Fruit fly (Drosophila melanogaster) whole organism, prepupa: Measurements from ENCODE around the gene CG12716.

ENCODE experiments used
- Blimp-1 ChIP-seq: fragments of 200-800 bp; sonication (Bioruptor generic); optimal IDR thresholded peaks from 3 replicates; lab custom pipeline; 2017; ENCODE audit warnings: missing biosample characterization, missing genetic modification characterization, mild to moderate bottlenecking, moderate library complexity, missing genetic modification reagents
- CG10669 ChIP-seq: fragments of 200-800 bp; sonication (Bioruptor generic); optimal IDR thresholded peaks from 3 replicates; lab custom pipeline; 2018; ENCODE audit warnings: missing biosample characterization, mild to moderate bottlenecking, missing genetic modification characterization, moderate library complexity
- CG11762 ChIP-seq: fragments of 200-800 bp; sonication (Bioruptor generic); optimal IDR thresholded peaks from 3 replicates; lab custom pipeline; 2016; ENCODE audit warnings: missing biosample characterization, missing genetic modification characterization; ENCODE audit not compliant: insufficient read depth
- CG15336 ChIP-seq: fragments of 200-800 bp; sonication (Bioruptor generic); IDR thresholded peaks from 2 replicates; pipeline ENCODE4 v1.3.6; 2022; ENCODE audit warnings: missing biosample characterization, missing genetic modification characterization
- CG1621 ChIP-seq: fragments of 200-800 bp; sonication (Bioruptor generic); optimal IDR thresholded peaks from 3 replicates; lab custom pipeline; 2018; ENCODE audit warnings: missing biosample characterization, mild to moderate bottlenecking, missing genetic modification characterization
- CG16779 ChIP-seq: fragments of 200-800 bp; sonication (Bioruptor generic); optimal IDR thresholded peaks from 3 replicates; lab custom pipeline; 2017; ENCODE audit warnings: missing biosample characterization, mild to moderate bottlenecking, missing genetic modification characterization
- CG3032 ChIP-seq: fragments of 200-800 bp; optimal IDR thresholded peaks from 2 replicates; lab custom pipeline; 2019; ENCODE audit warnings: missing biosample characterization, mild to moderate bottlenecking, missing genetic modification characterization, moderate library complexity
- CG31627 ChIP-seq: fragments of 200-800 bp; sonication (Bioruptor generic); optimal IDR thresholded peaks from 3 replicates; lab custom pipeline; 2016; ENCODE audit warnings: missing biosample characterization, missing genetic modification characterization
- CG32006 ChIP-seq: fragments of 200-800 bp; sonication (Bioruptor generic); optimal IDR thresholded peaks from 3 replicates; lab custom pipeline; 2017; ENCODE audit warnings: missing biosample characterization, mild to moderate bottlenecking, missing genetic modification characterization
- CG34406 ChIP-seq: fragments of 200-800 bp; sonication (Bioruptor generic); optimal IDR thresholded peaks from 3 replicates; lab custom pipeline; 2016; ENCODE audit warnings: missing biosample characterization, missing genetic modification characterization
- CG3919 ChIP-seq: fragments of 200-800 bp; sonication (Bioruptor generic); optimal IDR thresholded peaks from 3 replicates; lab custom pipeline; 2016; ENCODE audit warnings: missing biosample characterization, missing genetic modification characterization
- CG6163 ChIP-seq: fragments of 200-800 bp; sonication (Bioruptor generic); IDR thresholded peaks from 3 replicates; pipeline ENCODE4 v1.3.6; 2022; ENCODE audit warnings: missing biosample characterization, missing genetic modification characterization
- CG6276 ChIP-seq: fragments of 200-800 bp; sonication (Bioruptor generic); optimal IDR thresholded peaks from 2 replicates; lab custom pipeline; 2017; ENCODE audit warnings: missing biosample characterization, mild to moderate bottlenecking, missing genetic modification characterization
- CG6792 ChIP-seq: fragments of 200-800 bp; sonication (Bioruptor generic); optimal IDR thresholded peaks from 3 replicates; lab custom pipeline; 2016; ENCODE audit warnings: missing biosample characterization, missing genetic modification characterization
- CG6808 ChIP-seq: fragments of 200-800 bp; sonication (Bioruptor generic); optimal IDR thresholded peaks from 3 replicates; lab custom pipeline; 2017; ENCODE audit warnings: missing biosample characterization, missing genetic modification characterization, mild to moderate bottlenecking, moderate library complexity, missing genetic modification reagents
- CG6854 ChIP-seq: fragments of 200-800 bp; sonication (Bioruptor generic); optimal IDR thresholded peaks from 2 replicates; lab custom pipeline; 2017; ENCODE audit warnings: missing biosample characterization, mild to moderate bottlenecking, missing genetic modification characterization
- CG8119 ChIP-seq: fragments of 200-800 bp; sonication (Bioruptor generic); IDR thresholded peaks from 3 replicates; pipeline ENCODE4 v1.3.6; 2022; ENCODE audit warnings: missing biosample characterization, missing genetic modification characterization
- CG8632 ChIP-seq: fragments of 200-800 bp; sonication (Bioruptor generic); optimal IDR thresholded peaks from 3 replicates; lab custom pipeline; 2016; ENCODE audit warnings: missing biosample characterization, missing genetic modification characterization
- Eip75B ChIP-seq: fragments of 200-800 bp; sonication (Bioruptor generic); optimal IDR thresholded peaks from 3 replicates; lab custom pipeline; 2016; ENCODE audit warnings: missing biosample characterization, missing genetic modification characterization
- Eip78C ChIP-seq: fragments of 200-800 bp; sonication (Bioruptor generic); peaks from one replicate; lab custom pipeline; 2016; ENCODE audit warnings: missing biosample characterization, missing genetic modification characterization
- Eip93F ChIP-seq: fragments of 200-800 bp; sonication (Bioruptor generic); optimal IDR thresholded peaks from 2 replicates; lab custom pipeline; 2016; ENCODE audit warnings: missing biosample characterization, mild to moderate bottlenecking, missing genetic modification characterization
- Ets21C ChIP-seq: fragments of 200-800 bp; sonication (Bioruptor generic); optimal IDR thresholded peaks from 3 replicates; lab custom pipeline; 2016; ENCODE audit warnings: missing biosample characterization, missing genetic modification characterization
- Ets96B ChIP-seq: fragments of 200-800 bp; optimal IDR thresholded peaks from 2 replicates; lab custom pipeline; 2019; ENCODE audit warnings: missing biosample characterization, mild to moderate bottlenecking, missing genetic modification characterization, moderate library complexity
- Hr38 ChIP-seq: sonication (Bioruptor generic); optimal IDR thresholded peaks from 2 replicates; lab custom pipeline; 2016; ENCODE audit warnings: missing biosample characterization, missing genetic modification characterization
- Lpt ChIP-seq: fragments of 200-800 bp; sonication (Bioruptor generic); optimal IDR thresholded peaks from 3 replicates; lab custom pipeline; 2016; ENCODE audit warnings: missing biosample characterization, missing genetic modification characterization
- OdsH ChIP-seq: fragments of 200-800 bp; sonication (Bioruptor generic); optimal IDR thresholded peaks from 3 replicates; lab custom pipeline; 2016; ENCODE audit warnings: missing biosample characterization, missing genetic modification characterization
- Sox102F ChIP-seq: fragments of 200-800 bp; sonication (Bioruptor generic); optimal IDR thresholded peaks from 2 replicates; lab custom pipeline; 2016; ENCODE audit warnings: missing biosample characterization, mild to moderate bottlenecking, missing genetic modification characterization
- achi ChIP-seq: fragments of 200-800 bp; sonication (Bioruptor generic); optimal IDR thresholded peaks from 3 replicates; lab custom pipeline; 2016; ENCODE audit warnings: missing biosample characterization, missing genetic modification characterization
- cyc ChIP-seq: fragments of 200-800 bp; sonication (Bioruptor generic); optimal IDR thresholded peaks from 3 replicates; lab custom pipeline; 2016; ENCODE audit warnings: missing biosample characterization, missing genetic modification characterization
- dac ChIP-seq: fragments of 200-800 bp; sonication (Bioruptor generic); optimal IDR thresholded peaks from 2 replicates; lab custom pipeline; 2017; ENCODE audit warnings: missing biosample characterization, mild to moderate bottlenecking, missing genetic modification characterization
- dsx ChIP-seq: fragments of 200-800 bp; optimal IDR thresholded peaks from 3 replicates; lab custom pipeline; 2019; ENCODE audit warnings: missing biosample characterization, mild to moderate bottlenecking, missing genetic modification characterization, moderate library complexity; ENCODE audit not compliant: poor library complexity, severe bottlenecking
- eg ChIP-seq: fragments of 200-800 bp; sonication (Bioruptor generic); IDR thresholded peaks from 3 replicates; pipeline ENCODE4 v1.3.6; 2022; ENCODE audit warnings: missing biosample characterization, missing genetic modification characterization
- esn ChIP-seq: fragments of 200-800 bp; sonication (Bioruptor generic); optimal IDR thresholded peaks from 2 replicates; lab custom pipeline; 2016; ENCODE audit warnings: missing biosample characterization, mild to moderate bottlenecking, missing genetic modification characterization, moderate library complexity
- fd59A ChIP-seq: fragments of 200-800 bp; sonication (Bioruptor generic); optimal IDR thresholded peaks from 2 replicates; lab custom pipeline; 2017; ENCODE audit warnings: missing biosample characterization, mild to moderate bottlenecking, missing genetic modification characterization, missing genetic modification reagents
- fd85E ChIP-seq: fragments of 200-800 bp; sonication (Bioruptor generic); optimal IDR thresholded peaks from 3 replicates; lab custom pipeline; 2016; ENCODE audit warnings: missing biosample characterization, missing genetic modification characterization
- pdm3 ChIP-seq: fragments of 200-800 bp; sonication (Bioruptor generic); optimal IDR thresholded peaks from 3 replicates; lab custom pipeline; 2016; ENCODE audit warnings: missing biosample characterization, missing genetic modification characterization
- spab ChIP-seq: fragments of 200-800 bp; sonication (Bioruptor generic); optimal IDR thresholded peaks from 2 replicates; lab custom pipeline; 2017; ENCODE audit warnings: missing biosample characterization, mild to moderate bottlenecking, missing genetic modification characterization, missing genetic modification reagents
- topi ChIP-seq: fragments of 200-800 bp; sonication (Bioruptor generic); optimal IDR thresholded peaks from 3 replicates; lab custom pipeline; 2016; ENCODE audit warnings: missing biosample characterization, missing genetic modification characterization
- vri ChIP-seq: fragments of 200-800 bp; sonication (Bioruptor generic); optimal IDR thresholded peaks from 3 replicates; lab custom pipeline; 2016; ENCODE audit warnings: missing biosample characterization, mild to moderate bottlenecking, missing genetic modification characterization

CG12716 gene

DNA sequence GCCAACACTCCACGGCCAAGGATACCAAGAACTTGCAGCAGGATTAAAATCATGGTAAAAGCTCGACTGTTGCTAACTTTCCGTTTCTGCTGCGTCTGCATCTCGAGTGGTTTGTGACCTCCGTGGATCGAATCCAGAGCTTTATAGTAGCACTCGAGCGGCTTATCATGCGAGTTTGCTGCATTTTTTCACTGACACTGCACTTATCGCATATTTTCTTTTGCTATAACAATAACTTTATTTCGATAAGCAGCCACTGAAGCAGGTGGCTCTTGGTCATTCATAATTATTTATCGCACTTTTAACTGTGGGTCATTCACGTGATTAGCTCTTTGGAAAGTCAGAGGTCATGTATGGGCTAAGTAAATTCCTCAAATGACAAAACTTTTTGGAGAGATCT is at the start of gene CG12716:
TSS of gene CG12716 (minus strand) at position 101 of the 400 bp plus-strand sequence.
- TF ChIP-seq fd59A: no peak
- TF ChIP-seq OdsH (GFP tag; lab: Kevin White, UChicago): no peak
- no peak for TF ChIP-seq Ets21C
- no peak for TF ChIP-seq pdm3 (GFP tag; lab: Kevin White, UChicago)
- TF ChIP-seq spab (GFP tag; lab: Kevin White, UChicago): no peak
- no peak for TF ChIP-seq cyc (GFP tag; lab: Kevin White, UChicago)
- no peak for TF ChIP-seq Eip78C (GFP tag; lab: Kevin White, UChicago)
- no peak for TF ChIP-seq CG11762 (GFP tag; lab: Kevin White, UChicago)

- TF ChIP-seq dsx (GFP tag; lab: Kevin White, UChicago) (no peak), Eip78C (GFP tag; lab: Kevin White, UChicago) (peak; percentile 69)
Measured at dm6 chrX:13023777-13024176, 47.7 kb upstream of the CG12716 start.

DNA sequence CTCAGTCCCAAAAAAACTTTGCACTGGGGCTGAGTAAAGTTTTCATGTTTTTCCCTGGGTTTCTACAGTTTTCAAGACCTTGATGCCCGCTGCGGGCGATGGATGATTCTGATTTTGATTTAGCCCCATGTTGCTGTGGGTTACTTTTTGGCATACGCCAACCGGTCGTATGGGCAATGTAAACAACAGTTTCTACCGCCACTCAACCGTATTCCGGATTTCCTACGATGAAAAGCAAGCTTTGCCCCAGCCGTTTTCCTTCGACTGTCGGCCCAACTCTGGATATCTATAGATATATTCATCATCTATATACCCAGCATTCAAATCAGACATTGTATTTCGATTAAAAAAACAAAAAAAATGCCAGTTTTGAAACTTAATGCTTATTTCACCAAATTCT is 45.9 kb upstream of the CG12716 start, which contains the start of gene CG2209:
TSS of gene CG2209 (plus strand) at position 301 of the 400 bp plus-strand sequence.
- TF ChIP-seq CG1621 (tag; lab: Kevin White, UChicago): no peak
- TF ChIP-seq topi: no peak

dm6 chrX:13012289-13012688 is 36.3 kb upstream of the CG12716 start:
- no peak for TF ChIP-seq cyc (GFP tag; lab: Kevin White, UChicago)
- no peak for TF ChIP-seq fd59A
- TF ChIP-seq CG32006 (GFP tag; lab: Kevin White, UChicago): no peak
- TF ChIP-seq CG8632 (GFP tag; lab: Kevin White, UChicago): no peak
- TF ChIP-seq CG8119 (GFP tag; lab: Robert Waterston, UW): no peak
- no peak for TF ChIP-seq Ets21C
- no peak for TF ChIP-seq Lpt (GFP tag; lab: Kevin White, UChicago)
- TF ChIP-seq OdsH (GFP tag; lab: Kevin White, UChicago): no peak
- TF ChIP-seq CG31627: no peak
- TF ChIP-seq Eip78C (GFP tag; lab: Kevin White, UChicago): no peak
- no peak for TF ChIP-seq vri (GFP tag; lab: Kevin White, UChicago)
- TF ChIP-seq CG34406: no peak
- TF ChIP-seq CG15336 (GFP tag; lab: Robert Waterston, UW): no peak
- no peak for TF ChIP-seq Hr38 (GFP tag; lab: Kevin White, UChicago)
- TF ChIP-seq eg (GFP tag; lab: Robert Waterston, UW): no peak
- no peak for TF ChIP-seq CG6276 (GFP tag; lab: Kevin White, UChicago)
- no peak for TF ChIP-seq CG6854 (GFP tag; lab: Kevin White, UChicago)
- TF ChIP-seq CG3032 (tag; lab: Kevin White, UChicago): no peak
- TF ChIP-seq CG6808 (GFP tag; lab: Kevin White, UChicago): no peak

DNA sequence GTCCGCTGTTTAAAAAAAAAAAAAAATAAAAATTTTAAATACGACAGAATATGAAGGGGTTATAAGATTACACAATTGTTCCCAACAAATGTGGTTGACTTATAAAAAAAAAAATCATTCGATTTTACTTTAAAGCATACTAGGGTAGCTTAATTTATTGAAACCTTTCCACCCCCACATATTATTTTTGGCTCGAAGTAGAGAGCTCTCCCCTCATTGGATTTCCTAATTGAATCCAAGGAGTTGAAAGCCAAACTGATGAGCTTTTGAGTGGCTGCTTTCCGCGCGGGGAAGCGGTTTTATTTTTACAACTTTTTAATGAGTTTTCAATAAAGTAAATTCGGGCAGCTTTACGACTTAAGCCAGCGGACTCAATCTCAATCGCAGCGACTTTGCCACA is 28.7 kb upstream of the CG12716 start, which contains the start of gene CG15719:
TSS of gene CG15719 (minus strand) at position 101 of the 400 bp plus-strand sequence.
- no peak for TF ChIP-seq CG8119 (GFP tag; lab: Robert Waterston, UW)
- TF ChIP-seq Eip75B (GFP tag; lab: Kevin White, UChicago): no peak
- TF ChIP-seq achi (GFP tag; lab: Kevin White, UChicago): no peak
- TF ChIP-seq CG11762 (GFP tag; lab: Kevin White, UChicago): no peak
- no peak for TF ChIP-seq CG6792 (GFP tag; lab: Kevin White, UChicago)
- TF ChIP-seq CG6808 (GFP tag; lab: Kevin White, UChicago): no peak

DNA sequence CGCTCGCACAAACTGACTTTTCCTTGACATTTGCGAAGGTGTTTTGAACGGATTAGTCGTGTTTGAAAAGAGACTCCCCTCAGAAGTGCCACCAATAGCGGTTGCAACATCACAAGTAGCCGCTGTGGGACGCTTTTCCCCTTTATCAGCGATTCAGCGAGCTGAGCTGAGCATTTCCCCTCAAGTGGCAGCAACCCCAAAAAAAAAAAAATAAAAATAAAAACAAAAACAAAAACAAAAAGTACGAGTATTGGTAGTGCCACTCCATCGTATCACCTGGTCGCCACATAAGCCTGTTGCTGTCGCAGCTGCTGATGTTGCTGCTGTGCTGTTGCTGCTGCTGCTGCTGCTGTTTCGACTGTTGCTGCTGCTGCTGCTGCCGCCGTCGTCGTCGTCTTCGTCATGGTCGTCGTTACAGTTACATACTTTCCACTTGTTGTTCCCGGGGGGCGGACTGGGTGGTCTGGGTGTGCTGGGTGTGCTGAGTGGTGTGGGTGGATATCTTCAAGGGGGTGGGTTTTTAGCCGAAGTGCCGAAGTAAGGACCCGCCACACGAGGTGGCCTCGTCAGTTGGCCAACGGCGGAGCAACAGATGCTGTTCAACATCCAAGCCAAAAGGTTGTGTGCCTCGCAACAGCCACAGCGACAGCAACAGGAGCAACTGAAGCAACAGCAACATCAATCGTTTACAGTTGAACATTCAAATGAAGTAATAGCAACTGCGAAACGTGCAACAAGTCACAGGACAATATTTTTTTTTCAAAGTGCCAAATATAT is 12.2 kb upstream of the CG12716 start, which contains the start of gene rsh:
TSS of gene rsh (plus strand) at position 591 of the 777 bp plus-strand sequence.
- TF ChIP-seq Ets21C (no peak), eg (GFP tag; lab: Robert Waterston, UW) (peak; percentile 35; the same call in 1 of the 3 replicates), CG10669 (GFP tag; lab: Kevin White, UChicago) (no peak), CG3919 (GFP tag; lab: Kevin White, UChicago) (no peak), esn (no peak), CG8119 (GFP tag; lab: Robert Waterston, UW) (0 out of 3 replicates have a peak, but pooled peaks have one; percentile 25), fd85E (GFP tag; lab: Kevin White, UChicago) (no peak), dac (no peak), Blimp-1 (no peak), CG3032 (tag; lab: Kevin White, UChicago) (no peak), Ets96B (no peak), CG16779 (tag; lab: Kevin White, UChicago) (no peak), Sox102F (no peak), Eip93F (GFP tag; lab: Kevin White, UChicago) (no peak), CG6163 (GFP tag; lab: Robert Waterston, UW) (peak; percentile 43; the same call in 1 of the 3 replicates), CG6276 (GFP tag; lab: Kevin White, UChicago) (no peak)
